Worm (Caenorhabditis elegans) whole organism, L3 larva: ENCODE measurements around the gene gad-3.

Source experiments
- R02D3.7 ChIP-seq: fragments of 150-350 bp; optimal IDR thresholded peaks from 2 replicates; lab custom pipeline; 2014; ENCODE audit warnings: missing biosample characterization, missing genetic modification characterization
- ZK546.5 ChIP-seq: sonication (generic microtip); optimal IDR thresholded peaks from 2 replicates; lab custom pipeline; 2017; ENCODE audit warnings: missing biosample characterization, missing genetic modification characterization
- aly-2 ChIP-seq: fragments of 150-350 bp; optimal IDR thresholded peaks from 2 replicates; lab custom pipeline; 2014; ENCODE audit warnings: missing biosample characterization, missing genetic modification characterization
- ama-1 ChIP-seq: fragments of 150-350 bp; optimal IDR thresholded peaks from 2 replicates; lab custom pipeline; 2018
- ceh-16 ChIP-seq: sonication (generic microtip); optimal IDR thresholded peaks from 2 replicates; lab custom pipeline; 2017; ENCODE audit warnings: missing biosample characterization, missing genetic modification characterization
- ceh-28 ChIP-seq: fragments of 150-350 bp; optimal IDR thresholded peaks from 2 replicates; lab custom pipeline; 2014; ENCODE audit warnings: missing biosample characterization, missing genetic modification reagents, missing genetic modification characterization
- ceh-82 ChIP-seq: fragments of 150-350 bp; optimal IDR thresholded peaks from 2 replicates; lab custom pipeline; 2014; ENCODE audit warnings: missing biosample characterization, missing genetic modification characterization
- daf-12 ChIP-seq: fragments of 150-350 bp; optimal IDR thresholded peaks from 2 replicates; lab custom pipeline; 2014; ENCODE audit warnings: missing biosample characterization, missing genetic modification reagents, missing genetic modification characterization
- egl-27 ChIP-seq: sonication (generic microtip); optimal IDR thresholded peaks from 4 replicates; lab custom pipeline; 2017; ENCODE audit warnings: missing biosample characterization, missing genetic modification reagents, missing genetic modification characterization
- egl-5 ChIP-seq: fragments of 150-350 bp; optimal IDR thresholded peaks from 2 replicates; lab custom pipeline; 2017; ENCODE audit warnings: missing biosample characterization, missing genetic modification reagents, missing genetic modification characterization, inconsistent platforms
- elt-1 ChIP-seq: fragments of 150-350 bp; optimal IDR thresholded peaks from 2 replicates; lab custom pipeline; 2014; ENCODE audit warnings: missing biosample characterization, missing genetic modification characterization
- elt-2 ChIP-seq: sonication (generic microtip); optimal IDR thresholded peaks from 2 replicates; lab custom pipeline; 2016; ENCODE audit warnings: missing genetic modification reagents, mild to moderate bottlenecking, missing genetic modification characterization, missing compliant biosample characterization
- elt-3 ChIP-seq, 3 experiments: fragments of 150-350 bp in 1 of 3; sonication (generic microtip) in 2 of 3; optimal IDR thresholded peaks; 2 replicates in 2 of 3; 4 replicates in 1 of 3; lab custom pipeline; 2014 to 2017; ENCODE audit warnings: missing biosample characterization in 3 of 3, missing genetic modification characterization in 3 of 3
- fkh-10 ChIP-seq: sonication (generic microtip); optimal IDR thresholded peaks from 2 replicates; lab custom pipeline; 2017; ENCODE audit warnings: missing biosample characterization, missing genetic modification reagents, missing genetic modification characterization
- hmg-11 ChIP-seq: sonication (generic microtip); optimal IDR thresholded peaks from 2 replicates; lab custom pipeline; 2016; ENCODE audit warnings: missing genetic modification characterization, missing compliant biosample characterization
- jun-1 ChIP-seq: fragments of 150-350 bp; optimal IDR thresholded peaks from 2 replicates; lab custom pipeline; 2014; ENCODE audit warnings: missing biosample characterization, missing genetic modification reagents, missing genetic modification characterization
- lin-15B ChIP-seq: fragments of 150-350 bp; optimal IDR thresholded peaks from 2 replicates; lab custom pipeline; 2014; ENCODE audit warnings: missing biosample characterization, missing genetic modification characterization
- lin-39 ChIP-seq: fragments of 150-350 bp; optimal IDR thresholded peaks from 2 replicates; lab custom pipeline; 2018; ENCODE audit warnings: missing biosample characterization, missing genetic modification reagents, missing genetic modification characterization
- mdl-1 ChIP-seq: fragments of 150-350 bp; optimal IDR thresholded peaks from 2 replicates; lab custom pipeline; 2014; ENCODE audit warnings: missing biosample characterization, missing genetic modification characterization
- nfya-1 ChIP-seq: sonication (generic microtip); optimal IDR thresholded peaks from 2 replicates; lab custom pipeline; 2017; ENCODE audit warnings: missing genetic modification characterization, mild to moderate bottlenecking, missing compliant biosample characterization, antibody characterized with exemption, moderate library complexity; ENCODE audit not compliant: insufficient read depth
- nhr-11 ChIP-seq: fragments of 150-350 bp; optimal IDR thresholded peaks from 2 replicates; lab custom pipeline; 2014; ENCODE audit warnings: missing biosample characterization, missing genetic modification characterization
- nhr-23 ChIP-seq: fragments of 150-350 bp; optimal IDR thresholded peaks from 2 replicates; lab custom pipeline; 2014; ENCODE audit warnings: missing biosample characterization, missing genetic modification reagents, missing genetic modification characterization
- nhr-25 ChIP-seq: sonication (generic microtip); optimal IDR thresholded peaks from 2 replicates; lab custom pipeline; 2017; ENCODE audit warnings: missing biosample characterization, missing genetic modification characterization
- nhr-28 ChIP-seq: fragments of 150-350 bp; optimal IDR thresholded peaks from 2 replicates; lab custom pipeline; 2014; ENCODE audit warnings: missing biosample characterization, missing genetic modification characterization
- nhr-76 ChIP-seq: fragments of 150-350 bp; sonication (generic microtip); optimal IDR thresholded peaks from 5 replicates; lab custom pipeline; 2014; ENCODE audit warnings: missing biosample characterization, missing genetic modification characterization
- nhr-77 ChIP-seq: fragments of 150-350 bp; optimal IDR thresholded peaks from 2 replicates; lab custom pipeline; 2014; ENCODE audit warnings: missing biosample characterization, missing genetic modification characterization
- pha-4 ChIP-seq: fragments of 150-350 bp; optimal IDR thresholded peaks from 2 replicates; lab custom pipeline; 2014; ENCODE audit warnings: missing biosample characterization, missing genetic modification reagents, missing genetic modification characterization
- pqm-1 ChIP-seq: fragments of 150-350 bp; optimal IDR thresholded peaks from 2 replicates; lab custom pipeline; 2017; ENCODE audit warnings: missing biosample characterization, missing genetic modification characterization, inconsistent platforms
- sea-2 ChIP-seq: fragments of 150-350 bp; sonication (generic microtip); optimal IDR thresholded peaks from 4 replicates; lab custom pipeline; 2014; ENCODE audit warnings: missing biosample characterization, missing genetic modification reagents, missing genetic modification characterization
- skn-1 ChIP-seq: fragments of 150-350 bp; optimal IDR thresholded peaks from 2 replicates; lab custom pipeline; 2014; ENCODE audit warnings: missing biosample characterization, missing genetic modification characterization
- unc-39 ChIP-seq: sonication (generic microtip); optimal IDR thresholded peaks from 4 replicates; lab custom pipeline; 2017; ENCODE audit warnings: missing biosample characterization, missing genetic modification characterization
- unc-62 ChIP-seq: fragments of 150-350 bp; sonication (generic microtip); optimal IDR thresholded peaks from 4 replicates; lab custom pipeline; 2014; ENCODE audit warnings: missing biosample characterization, missing genetic modification reagents, missing genetic modification characterization
- zag-1 ChIP-seq: fragments of 150-350 bp; optimal IDR thresholded peaks from 2 replicates; lab custom pipeline; 2014; ENCODE audit warnings: missing biosample characterization, missing genetic modification characterization
- ztf-11 ChIP-seq: fragments of 150-350 bp; optimal IDR thresholded peaks from 2 replicates; lab custom pipeline; 2014; ENCODE audit warnings: missing biosample characterization, missing genetic modification characterization
- ztf-4 ChIP-seq: fragments of 150-350 bp; optimal IDR thresholded peaks from 2 replicates; lab custom pipeline; 2014; ENCODE audit warnings: missing biosample characterization, missing genetic modification characterization

Gene gad-3

ce11 chrV:9159146-9159717 is 13.6 kb downstream of the gad-3 start:
- TF ChIP-seq ama-1 (lab: Kevin White, UChicago) (peak; percentile 68), nhr-25 (tag; lab: Kevin White, UChicago) (peak; percentile 88), nfya-1 (tag; lab: Kevin White, UChicago) (peak; percentile 34)

DNA sequence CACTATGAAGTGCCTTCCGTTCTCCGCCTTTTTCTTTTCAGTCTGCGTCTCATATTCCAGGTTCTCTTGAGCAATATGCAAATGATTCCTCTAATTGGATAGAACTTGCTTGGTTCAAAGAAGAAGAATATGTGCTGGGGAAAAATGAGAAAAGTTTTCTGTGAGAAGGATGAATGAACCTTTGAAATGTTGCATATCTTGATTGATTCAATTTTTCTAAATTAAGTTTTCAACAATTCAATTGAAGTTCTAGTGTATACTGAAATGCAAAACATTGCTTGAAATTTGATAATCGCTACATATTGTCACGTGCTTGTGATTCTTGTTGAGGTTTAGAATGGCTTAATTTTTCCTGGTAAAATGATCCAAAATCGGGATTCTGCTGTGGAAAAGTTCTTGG is 15.2 kb downstream of the gad-3 start:
- TF ChIP-seq fkh-10 (peak; percentile 96), lin-15B (tag; lab: Kevin White, UChicago) (no peak)

ce11 chrV:9156679-9157078 is 16.1 kb downstream of the gad-3 start, which contains the start of gene B0222.15:
Gene B0222.15, minus strand, starts transcription at chrV:9156779.
- no peak for TF ChIP-seq elt-3 (tag; optimal IDR thresholded peaks at IDR 0.05; lab: Kevin White, UChicago)
- TF ChIP-seq nhr-23 = no peak
- TF ChIP-seq R02D3.7 = no peak
- no peak for TF ChIP-seq jun-1 (tag; lab: Kevin White, UChicago)
- no peak for TF ChIP-seq daf-12 (tag; lab: Kevin White, UChicago)
- no peak for TF ChIP-seq ama-1 (lab: Kevin White, UChicago)
- no peak for TF ChIP-seq ceh-16 (tag; lab: Kevin White, UChicago)
- no peak for TF ChIP-seq elt-2
- no peak for TF ChIP-seq nhr-28 (tag; lab: Kevin White, UChicago)

DNA sequence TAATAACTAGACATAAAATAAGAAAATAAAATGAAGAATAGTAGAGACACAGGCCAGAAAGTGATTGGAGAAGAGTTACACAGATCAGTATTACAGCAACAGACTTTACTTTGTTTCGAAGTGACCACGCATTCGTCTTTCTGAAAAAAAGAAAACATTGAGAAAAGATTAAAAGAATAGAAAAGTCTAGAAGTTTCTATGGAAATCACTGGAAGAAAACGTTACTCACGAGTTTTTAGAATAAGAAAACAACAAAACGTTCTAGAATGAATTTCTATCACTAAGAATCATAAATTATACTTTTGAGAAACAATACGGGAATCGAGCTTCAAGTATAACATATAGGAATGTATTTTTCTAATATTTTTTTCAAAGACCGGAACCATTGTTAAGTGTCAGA is 17.2 kb downstream of the gad-3 start:
- TF ChIP-seq aly-2 (tag; lab: Kevin White, UChicago) (no peak), mdl-1 (tag; lab: Kevin White, UChicago) (no peak), sea-2 (GFP tag; lab: Kevin White, UChicago) (no peak), lin-39 (tag; lab: Kevin White, UChicago) (no peak), unc-62 (GFP tag; lab: Kevin White, UChicago) (no peak), egl-27 (tag; lab: Kevin White, UChicago) (no peak), elt-3 (tag; optimal IDR thresholded peaks at IDR 0.05; lab: Kevin White, UChicago) (no peak), skn-1 (no peak), ZK546.5 (tag; lab: Kevin White, UChicago) (no peak), ceh-82 (tag; lab: Kevin White, UChicago) (no peak), hmg-11 (no peak), nhr-28 (tag; lab: Kevin White, UChicago) (no peak), nhr-23 (no peak), nhr-76 (no peak), zag-1 (tag; lab: Kevin White, UChicago) (no peak)

DNA sequence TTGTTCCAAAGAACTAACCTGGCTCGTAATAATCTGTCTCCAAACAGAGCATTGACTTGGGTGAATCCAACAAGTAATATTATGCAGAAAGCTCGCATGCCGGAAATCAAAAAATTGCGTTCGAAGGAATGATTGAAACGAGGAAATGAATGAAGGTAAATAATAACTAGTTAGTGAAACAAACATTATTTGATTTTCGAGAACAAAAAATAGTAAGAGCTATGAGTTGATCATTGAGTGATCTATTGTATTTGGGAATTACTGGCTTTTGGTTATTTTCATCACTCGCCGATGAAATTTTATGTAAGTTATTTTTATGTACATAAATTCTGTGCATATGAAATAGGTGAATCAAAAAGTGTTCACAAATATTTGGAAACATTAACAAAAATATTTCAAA is 18.0 kb downstream of the gad-3 start, which contains the start of gene B0222.5:
TSS of gene B0222.5 (minus strand) at position 101 of the 400 bp plus-strand sequence.
- no peak for TF ChIP-seq nhr-11 (tag; lab: Kevin White, UChicago)
- TF ChIP-seq egl-27 (tag; lab: Kevin White, UChicago) = no peak
- no peak for TF ChIP-seq R02D3.7
- no peak for TF ChIP-seq nhr-76
- TF ChIP-seq unc-39 (tag; lab: Kevin White, UChicago) = no peak
- TF ChIP-seq ztf-4 (tag; lab: Kevin White, UChicago) = no peak

DNA sequence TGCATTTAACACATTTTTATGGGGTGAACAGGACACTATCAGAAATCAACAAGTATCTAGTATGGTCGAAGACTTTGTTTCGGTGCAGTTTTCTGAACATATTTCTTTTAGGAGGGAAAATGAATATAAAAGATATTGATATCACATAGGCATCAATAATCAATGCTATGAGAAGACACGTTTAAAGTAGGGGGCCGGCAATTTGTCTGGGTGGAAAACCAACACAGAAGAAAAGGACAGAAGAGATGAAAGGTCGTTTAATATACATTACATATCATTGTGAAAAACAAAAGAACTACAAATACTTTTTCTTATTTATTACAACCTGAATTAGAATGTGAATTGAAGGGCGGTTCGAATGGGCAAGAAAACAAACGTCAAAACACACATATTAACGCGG is 20.5 kb downstream of the gad-3 start:
- TF ChIP-seq nhr-25 (tag; lab: Kevin White, UChicago) (peak; percentile 16), unc-39 (tag; lab: Kevin White, UChicago) (no peak), ztf-11 (tag; lab: Kevin White, UChicago) (no peak)
- TF ChIP-seq, all 47 proteins: peak for 1

- TF ChIP-seq daf-12 (tag; lab: Kevin White, UChicago) = no peak
- no peak for TF ChIP-seq ceh-28 (tag; lab: Kevin White, UChicago)
- no peak for TF ChIP-seq pha-4 (tag; lab: Kevin White, UChicago)
- no peak for TF ChIP-seq nhr-77 (tag; lab: Kevin White, UChicago)
- TF ChIP-seq ztf-4 (tag; lab: Kevin White, UChicago) = no peak
- no peak for TF ChIP-seq jun-1 (tag; lab: Kevin White, UChicago)
- TF ChIP-seq elt-1 (tag; lab: Kevin White, UChicago) = no peak
- TF ChIP-seq nhr-28 (tag; lab: Kevin White, UChicago) = no peak
- no peak for TF ChIP-seq nhr-25 (tag; lab: Kevin White, UChicago)
- no peak for TF ChIP-seq egl-5
- TF ChIP-seq elt-3 (tag; optimal IDR thresholded peaks at IDR 0.05; lab: Kevin White, UChicago) = no peak
- no peak for TF ChIP-seq skn-1
- TF ChIP-seq pqm-1 (tag; lab: Kevin White, UChicago) = no peak
- TF ChIP-seq, all 47 proteins: peak for 0
Measured at ce11 chrV:9148151-9148550, 24.7 kb downstream of the gad-3 start.
